Worm (Caenorhabditis elegans) whole organism, L2 larva: ENCODE measurements around the gene mib-1.

Source experiments
- ZK546.5 ChIP-seq: sonication (generic microtip); optimal IDR thresholded peaks from 2 replicates; lab custom pipeline; 2017; ENCODE audit warnings: missing biosample characterization, missing genetic modification characterization
- lin-39 ChIP-seq: fragments of 150-350 bp; optimal IDR thresholded peaks from 2 replicates; lab custom pipeline; 2014; ENCODE audit warnings: missing biosample characterization, missing genetic modification reagents, missing genetic modification characterization
- mdl-1 ChIP-seq, 2 experiments: fragments of 150-350 bp in 1 of 2; sonication (generic microtip) in 1 of 2; optimal IDR thresholded peaks; 2 replicates each; lab custom pipeline; 2017; ENCODE audit warnings: missing biosample characterization in 2 of 2, missing genetic modification characterization in 2 of 2
- nhr-23 ChIP-seq: fragments of 150-350 bp; optimal IDR thresholded peaks from 2 replicates; lab custom pipeline; 2014; ENCODE audit warnings: missing biosample characterization, missing genetic modification reagents, missing genetic modification characterization
- nhr-237 ChIP-seq: fragments of 150-350 bp; optimal IDR thresholded peaks from 2 replicates; lab custom pipeline; 2014; ENCODE audit warnings: missing biosample characterization, missing genetic modification characterization
- nhr-25 ChIP-seq: fragments of 150-350 bp; sonication (generic microtip); optimal IDR thresholded peaks from 3 replicates; lab custom pipeline; 2014; ENCODE audit warnings: missing biosample characterization, missing genetic modification characterization
- unc-39 ChIP-seq: fragments of 150-350 bp; optimal IDR thresholded peaks from 2 replicates; lab custom pipeline; 2014; ENCODE audit warnings: missing biosample characterization, missing genetic modification characterization
- unc-62 ChIP-seq: fragments of 150-350 bp; optimal IDR thresholded peaks from 2 replicates; lab custom pipeline; 2014; ENCODE audit warnings: missing biosample characterization, missing genetic modification reagents, missing genetic modification characterization
- ztf-1 ChIP-seq: fragments of 200-800 bp; sonication (Bioruptor generic); conservative IDR thresholded peaks from 2 replicates; pipeline ENCODE4 v1.3.6; 2022; ENCODE audit warnings: missing genetic modification characterization, missing compliant biosample characterization
- ztf-4 ChIP-seq: fragments of 150-350 bp; optimal IDR thresholded peaks from 2 replicates; lab custom pipeline; 2014; ENCODE audit warnings: missing biosample characterization, missing genetic modification characterization

- no peak for TF ChIP-seq ZK546.5 (tag; lab: Kevin White, UChicago)
- TF ChIP-seq mdl-1 (tag; optimal IDR thresholded peaks at IDR 0.05; lab: Kevin White, UChicago), result no peak
- no peak for TF ChIP-seq nhr-25
- no peak for TF ChIP-seq lin-39 (tag; lab: Kevin White, UChicago)
- TF ChIP-seq unc-39 (tag; lab: Kevin White, UChicago), result no peak
- no peak for TF ChIP-seq nhr-23 (tag; lab: Kevin White, UChicago)
- no peak for TF ChIP-seq nhr-237 (tag; lab: Kevin White, UChicago)
- no peak for TF ChIP-seq ztf-1 (GFP tag; lab: Robert Waterston, UW)
- no peak for TF ChIP-seq unc-62 (GFP tag; lab: Kevin White, UChicago)
- TF ChIP-seq ztf-4 (tag; lab: Kevin White, UChicago), result no peak
Measured at ce11 chrIII:11286069-11286468, 4.4 kb downstream of the mib-1 start.
